Fruit fly (Drosophila melanogaster) whole organism: ENCODE results near the gene Naa20B.

Experiments
- Dll ChIP-seq: fragments of >200 bp; optimal IDR thresholded peaks from 2 replicates; lab custom pipeline; 2017
- pan ChIP-seq: fragments of >200 bp; optimal IDR thresholded peaks from 2 replicates; lab custom pipeline; 2017
- psq ChIP-seq: fragments of >200 bp; optimal IDR thresholded peaks from 2 replicates; lab custom pipeline; 2017

dm6 chr2L:13289689-13290088 lies 32.4 kb downstream of the Naa20B start, which contains the start of gene CG31729:
- TF ChIP-seq Dll (lab: Kevin White, UChicago): no peak
- TF ChIP-seq pan (lab: Kevin White, UChicago): no peak
- no peak for TF ChIP-seq psq (lab: Kevin White, UChicago)
